Worm (Caenorhabditis elegans) whole organism, L1 larva: Measurements from ENCODE around the gene srv-15.

Experiments
- mdl-1 ChIP-seq, 2 experiments: fragments of 150-350 bp; optimal IDR thresholded peaks; 2 replicates each; lab custom pipeline; 2014 to 2017; ENCODE audit warnings: missing biosample characterization in 2 of 2, missing genetic modification characterization in 2 of 2, inconsistent platforms in 1 of 2
- skn-1 ChIP-seq: fragments of 150-350 bp; optimal IDR thresholded peaks from 2 replicates; lab custom pipeline; 2014; ENCODE audit warnings: missing biosample characterization, missing genetic modification characterization

- TF ChIP-seq mdl-1 (tag; optimal IDR thresholded peaks at IDR 0.05; lab: Kevin White, UChicago) (no peak), skn-1 (no peak)
Measured at ce11 chrIV:15880114-15880513, 26.3 kb upstream of the srv-15 start.
